Worm (Caenorhabditis elegans): ENCODE results near the gene F26D2.14.

DNA sequence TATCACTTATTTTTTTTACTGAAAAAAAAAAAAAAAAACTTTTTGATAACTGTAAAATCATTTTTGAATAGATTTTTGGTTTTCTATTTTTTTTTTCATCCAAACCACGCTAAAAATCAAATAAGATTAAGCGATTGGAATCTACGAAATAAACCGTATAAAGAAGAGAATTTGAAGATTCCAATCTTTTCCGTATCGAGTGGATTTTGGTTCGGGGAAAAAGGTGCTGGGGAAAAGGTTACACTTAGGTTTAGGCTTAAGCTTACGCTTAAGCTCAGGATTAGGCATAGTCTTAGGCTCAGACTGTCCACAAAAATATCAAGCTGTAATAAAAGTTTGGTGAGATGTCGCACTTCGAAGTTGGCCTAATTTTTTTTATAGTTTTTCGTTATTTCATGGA lies 39.9 kb upstream of the F26D2.14 start, which contains the start of gene F13A7.12:
- no peak for TF ChIP-seq pqm-1 (tag; optimal IDR thresholded peaks at IDR 0.05)
- no peak for TF ChIP-seq gei-8 (GFP tag; optimal IDR thresholded peaks at IDR 0.05)
- no peak for TF ChIP-seq ama-1 (optimal IDR thresholded peaks at IDR 0.05)
